Fruit fly (Drosophila melanogaster) whole organism, embryonic: ENCODE data around the gene lectin-21Ca.
A peak's percentile ranks its signal among the peaks of the same experiment; 100 is the strongest.

ENCODE experiments used
- CG10543 ChIP-seq: fragments of 200-800 bp; sonication (Bioruptor generic); optimal IDR thresholded peaks from 3 replicates; lab custom pipeline; 2017; ENCODE audit warnings: missing biosample characterization, mild to moderate bottlenecking, missing genetic modification characterization, moderate library complexity
- CG30020 ChIP-seq: fragments of 200-800 bp; optimal IDR thresholded peaks from 2 replicates; lab custom pipeline; 2019; ENCODE audit warnings: missing biosample characterization, mild to moderate bottlenecking, missing genetic modification characterization, moderate library complexity
- CG8281 ChIP-seq: fragments of 200-800 bp; sonication (Bioruptor generic); optimal IDR thresholded peaks from 2 replicates; lab custom pipeline; 2018; ENCODE audit warnings: missing biosample characterization, mild to moderate bottlenecking, missing genetic modification characterization, moderate library complexity
- CkIIα-i1 ChIP-seq: fragments of 200-800 bp; sonication (Bioruptor generic); IDR thresholded peaks from 2 replicates; pipeline ENCODE4 v1.3.6; 2022; ENCODE audit warnings: missing biosample characterization, missing genetic modification characterization
- HmgZ ChIP-seq: fragments of 200-800 bp; sonication (Bioruptor generic); optimal IDR thresholded peaks from 2 replicates; lab custom pipeline; 2018; ENCODE audit warnings: missing biosample characterization, mild to moderate bottlenecking, missing genetic modification characterization
- emc ChIP-seq: fragments of 200-800 bp; sonication (Bioruptor generic); optimal IDR thresholded peaks from 2 replicates; lab custom pipeline; 2016; ENCODE audit warnings: missing biosample characterization, missing genetic modification characterization
- gfzf ChIP-seq: fragments of 200-800 bp; sonication (Bioruptor generic); optimal IDR thresholded peaks from 2 replicates; lab custom pipeline; 2016; ENCODE audit warnings: missing biosample characterization, mild to moderate bottlenecking, missing genetic modification characterization, moderate library complexity
- hth ChIP-seq: fragments of >200 bp; optimal IDR thresholded peaks from 2 replicates; lab custom pipeline; 2017; ENCODE audit warnings: inconsistent platforms
- pb ChIP-seq: fragments of 200-800 bp; sonication (Bioruptor generic); optimal IDR thresholded peaks from 3 replicates; lab custom pipeline; 2016; ENCODE audit warnings: missing biosample characterization, missing genetic modification characterization
- run ChIP-seq: fragments of 200-800 bp; sonication (Bioruptor generic); optimal IDR thresholded peaks from 3 replicates; lab custom pipeline; 2018; ENCODE audit warnings: missing biosample characterization, mild to moderate bottlenecking, missing genetic modification characterization
- ttk ChIP-seq: fragments of 200-800 bp; sonication (Bioruptor generic); IDR thresholded peaks from 2 replicates; pipeline ENCODE4 v2.1.2; 2022; ENCODE audit warnings: missing biosample characterization, missing genetic modification characterization
- wor ChIP-seq: fragments of 200-800 bp; sonication (Bioruptor generic); IDR thresholded peaks from 2 replicates; pipeline ENCODE4 v1.3.6; 2022; ENCODE audit warnings: missing biosample characterization, missing genetic modification characterization

- TF ChIP-seq pb (GFP tag; lab: Kevin White, UChicago), result no peak
- TF ChIP-seq HmgZ, result no peak
- TF ChIP-seq CG8281, result peak; percentile 71
- TF ChIP-seq CkIIα-i1, result no peak
- no peak for TF ChIP-seq hth (lab: Kevin White, UChicago)
- no peak for TF ChIP-seq CG10543 (GFP tag; lab: Kevin White, UChicago)
- no peak for TF ChIP-seq wor (GFP tag; lab: Robert Waterston, UW)
- TF ChIP-seq emc (GFP tag; lab: Kevin White, UChicago), result no peak
- no peak for TF ChIP-seq run (tag; lab: Kevin White, UChicago)
- TF ChIP-seq CG30020, result no peak
- TF ChIP-seq gfzf (GFP tag; lab: Kevin White, UChicago), result no peak
- TF ChIP-seq ttk (GFP tag; lab: Robert Waterston, UW), result no peak
Observed at dm6 chr2L:674923-675322, 50.5 kb downstream of the lectin-21Ca start.
